Worm (Caenorhabditis elegans): ENCODE measurements around the gene szy-4.

The szy-4 gene

ce11 chrII:6235432-6236092 is 37.1 kb downstream of the szy-4 start, which contains the start of gene T24H7.9:
TSS of gene T24H7.9 (minus strand) at chrII:6235505.
- TF ChIP-seq mab-5 (tag; optimal IDR thresholded peaks at IDR 0.05) (no peak), tbx-8 (GFP tag; optimal IDR thresholded peaks at IDR 0.05) (no peak), lsy-2 (tag; optimal IDR thresholded peaks at IDR 0.05) (no peak), hlh-1 (tag; optimal IDR thresholded peaks at IDR 0.05) (no peak), pha-4 (tag; optimal IDR thresholded peaks at IDR 0.05) (no peak), unc-120 (tag; optimal IDR thresholded peaks at IDR 0.05; ENCODE audit: poor library complexity, severe bottlenecking) (no peak), ceh-39 (tag; optimal IDR thresholded peaks at IDR 0.05) (no peak), nhr-237 (tag; optimal IDR thresholded peaks at IDR 0.05) (no peak), sem-2 (GFP tag; optimal IDR thresholded peaks at IDR 0.05) (no peak), mep-1 (tag; optimal IDR thresholded peaks at IDR 0.05) (no peak), snpc-4 (tag; optimal IDR thresholded peaks at IDR 0.05) (no peak), blmp-1 (tag; optimal IDR thresholded peaks at IDR 0.05) (no peak), bed-3 (GFP tag; optimal IDR thresholded peaks at IDR 0.05) (no peak), ces-1 (GFP tag; optimal IDR thresholded peaks at IDR 0.05) (no peak)

DNA sequence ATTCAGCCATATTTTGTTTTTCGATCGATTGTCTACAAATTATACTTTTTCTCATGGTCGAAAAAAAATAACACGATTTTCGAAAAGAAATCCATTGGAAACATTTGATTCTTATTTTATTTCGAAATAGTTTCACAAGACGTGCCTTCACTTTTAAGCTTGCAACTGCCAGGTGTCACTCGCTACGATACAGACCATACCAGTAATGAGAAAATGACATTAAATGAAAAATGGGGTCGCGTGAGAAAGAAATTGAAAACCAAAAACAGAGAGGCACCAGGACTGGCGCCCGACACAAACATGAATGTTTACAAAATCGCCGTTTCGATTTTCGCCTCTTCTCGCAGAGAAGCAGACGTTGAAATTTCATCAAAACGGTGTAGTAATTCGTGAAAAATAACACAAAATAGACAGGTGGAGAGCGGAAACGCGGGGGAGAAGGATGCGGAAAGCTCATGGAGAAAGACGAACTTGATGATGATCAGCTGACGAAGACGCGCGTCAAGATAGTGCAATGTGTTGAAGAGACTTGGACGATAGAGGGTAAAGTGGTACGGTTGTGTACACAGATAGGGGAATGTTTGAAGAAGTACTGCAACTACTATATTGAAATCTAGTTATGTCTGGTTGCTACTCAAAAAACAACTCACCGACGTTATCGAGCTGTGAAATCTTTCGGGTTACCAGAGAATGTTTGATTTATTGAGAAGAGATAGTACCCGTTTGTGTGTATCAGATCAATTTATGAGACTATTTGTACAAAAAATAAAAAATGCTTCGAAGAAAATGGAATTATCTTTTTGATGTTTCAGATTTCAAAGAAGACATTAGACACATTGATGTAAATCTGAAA is 37.8 kb downstream of the szy-4 start:
- TF ChIP-seq hlh-1 (tag; optimal IDR thresholded peaks at IDR 0.05) (peak; percentile 4), unc-120 (tag; optimal IDR thresholded peaks at IDR 0.05; ENCODE audit: poor library complexity, severe bottlenecking) (peak; percentile 24), flh-1 (GFP tag; optimal IDR thresholded peaks at IDR 0.05) (no peak), lsy-2 (tag; optimal IDR thresholded peaks at IDR 0.05) (no peak), ceh-43 (GFP tag; optimal IDR thresholded peaks at IDR 0.05) (no peak)

DNA sequence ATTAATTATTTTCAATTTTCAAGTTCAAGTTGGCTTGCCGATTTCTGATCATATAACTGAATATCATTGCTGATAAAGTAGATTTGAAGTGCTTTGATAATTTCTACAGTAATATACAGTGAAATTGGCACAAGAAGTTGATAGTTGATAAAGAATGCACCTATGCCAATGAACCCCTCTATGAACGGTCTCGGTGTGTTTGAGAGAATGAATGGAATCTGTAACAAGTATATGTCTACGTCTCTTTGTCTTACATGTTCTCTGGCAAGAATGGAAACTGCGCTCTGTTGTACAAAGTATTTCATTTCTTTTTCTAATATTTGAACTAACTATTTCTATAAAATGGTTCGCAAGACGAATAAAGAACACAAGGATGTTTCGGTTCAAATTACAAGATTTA is 43.3 kb downstream of the szy-4 start, which contains the start of gene T24H7.8:
Gene T24H7.8, plus strand, starts transcription at position 301 of the 400 bp plus-strand sequence.
- TF ChIP-seq flh-1 (GFP tag; optimal IDR thresholded peaks at IDR 0.05): no peak
- no peak for TF ChIP-seq unc-62 (GFP tag; optimal IDR thresholded peaks at IDR 0.05)
- no peak for TF ChIP-seq nhr-28 (tag; optimal IDR thresholded peaks at IDR 0.05)
- no peak for TF ChIP-seq ham-2 (GFP tag; optimal IDR thresholded peaks at IDR 0.05)
- TF ChIP-seq ceh-83 (GFP tag; optimal IDR thresholded peaks at IDR 0.05): no peak

- no peak for TF ChIP-seq ceh-83 (GFP tag; optimal IDR thresholded peaks at IDR 0.05)
- no peak for TF ChIP-seq blmp-1 (tag; optimal IDR thresholded peaks at IDR 0.05)
- TF ChIP-seq ham-2 (GFP tag; optimal IDR thresholded peaks at IDR 0.05): no peak
- no peak for TF ChIP-seq elt-3 (tag; optimal IDR thresholded peaks at IDR 0.05)
- no peak for TF ChIP-seq sptf-1 (tag; optimal IDR thresholded peaks at IDR 0.05)
- TF ChIP-seq ceh-43 (GFP tag; optimal IDR thresholded peaks at IDR 0.05): no peak
- TF ChIP-seq snpc-4 (tag; optimal IDR thresholded peaks at IDR 0.05): no peak
- no peak for TF ChIP-seq flh-1 (GFP tag; optimal IDR thresholded peaks at IDR 0.05)
- TF ChIP-seq lin-13 (tag; optimal IDR thresholded peaks at IDR 0.05): no peak
Observed at ce11 chrII:6244171-6244570, 45.7 kb downstream of the szy-4 start, which contains the start of gene tat-4. TSS of gene tat-4 (minus strand) at chrII:6244287.

- TF ChIP-seq hlh-1 (tag; optimal IDR thresholded peaks at IDR 0.05) (no peak), mep-1 (tag; optimal IDR thresholded peaks at IDR 0.05) (no peak), cnd-1 (tag; optimal IDR thresholded peaks at IDR 0.05) (no peak)
Observed at ce11 chrII:6245199-6245702, 46.8 kb downstream of the szy-4 start, which contains the start of gene blos-4. TSS of gene blos-4 (plus strand) at chrII:6245249.

ce11 chrII:6246054-6246453 is 47.6 kb downstream of the szy-4 start, which contains the start of gene lelo-1:
TSS of gene lelo-1 (plus strand) at chrII:6246354.
- TF ChIP-seq mls-2 (tag; optimal IDR thresholded peaks at IDR 0.05): no peak
- no peak for TF ChIP-seq nhr-28 (tag; optimal IDR thresholded peaks at IDR 0.05)
- no peak for TF ChIP-seq drap-1 (GFP tag; optimal IDR thresholded peaks at IDR 0.05)
- TF ChIP-seq lin-13 (tag; optimal IDR thresholded peaks at IDR 0.05): no peak
- no peak for TF ChIP-seq flh-1 (GFP tag; optimal IDR thresholded peaks at IDR 0.05)

Measured in whole organism, mixed stage, embryonic.